Fruit fly (Drosophila melanogaster): ENCODE measurements around the gene CG3625.

DNA sequence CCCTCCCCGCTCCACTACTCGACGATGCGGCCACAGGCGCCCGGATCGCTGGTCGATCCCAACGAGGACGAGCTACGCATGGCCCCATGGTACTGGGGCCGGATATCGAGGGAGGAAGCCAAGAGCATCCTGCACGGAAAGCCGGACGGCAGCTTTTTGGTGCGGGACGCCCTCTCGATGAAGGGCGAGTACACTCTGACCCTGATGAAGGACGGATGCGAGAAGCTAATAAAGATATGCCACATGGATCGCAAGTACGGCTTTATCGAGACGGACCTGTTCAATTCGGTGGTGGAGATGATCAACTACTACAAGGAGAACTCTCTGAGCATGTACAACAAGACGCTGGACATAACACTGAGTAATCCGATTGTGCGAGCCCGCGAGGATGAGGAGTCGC, 7.4 kb upstream of the CG3625 start:
- no peak for TF ChIP-seq Dfd (GFP tag; optimal IDR thresholded peaks at IDR 0.05)
- TF ChIP-seq Mio (GFP tag; optimal IDR thresholded peaks at IDR 0.05): no peak
- TF ChIP-seq usp (GFP tag; optimal IDR thresholded peaks at IDR 0.05): no peak
- no peak for TF ChIP-seq ey (GFP tag; optimal IDR thresholded peaks at IDR 0.05)
- TF ChIP-seq Abd-B (GFP tag; optimal IDR thresholded peaks at IDR 0.05): no peak

Data from whole organism, wandering third instar larva.